Fruit fly (Drosophila melanogaster) S2 (cell line): ENCODE results near the gene CG7322.

Source experiments
- CG8478 ChIP-seq: fragments of >200 bp; optimal IDR thresholded peaks from 2 replicates; lab custom pipeline; 2018
- CTCF ChIP-seq, 2 experiments: fragments of >200 bp; optimal IDR thresholded peaks; 2 replicates each; lab custom pipeline; 2018

DNA sequence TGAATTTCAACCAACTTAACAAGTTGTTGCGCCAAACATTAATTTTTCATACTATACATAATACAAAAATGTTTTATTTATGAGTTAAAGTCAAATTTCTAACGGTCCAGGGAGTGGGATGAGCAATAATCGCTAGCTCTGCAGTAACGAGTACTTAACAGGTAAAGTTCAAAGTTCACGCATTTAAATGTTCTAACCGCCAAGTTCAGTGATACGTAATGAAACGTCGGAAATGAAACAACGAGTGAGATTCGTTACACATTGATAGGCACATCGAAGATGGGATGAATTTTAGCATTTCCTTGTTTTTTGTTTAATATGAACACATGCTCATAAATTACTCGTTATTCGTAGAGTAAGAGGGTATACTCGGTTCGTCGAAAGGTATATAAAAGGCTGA, 45.4 kb downstream of the CG7322 start:
- TF ChIP-seq CTCF (optimal IDR thresholded peaks at IDR 0.05; lab: Kevin White, UChicago), result no peak
- no peak for TF ChIP-seq CG8478 (lab: Kevin White, UChicago)
